Worm (Caenorhabditis elegans): ENCODE measurements around the gene F23F1.4.
A peak's percentile ranks its signal among the peaks of the same experiment; 100 is the strongest.

F23F1.4 gene

DNA sequence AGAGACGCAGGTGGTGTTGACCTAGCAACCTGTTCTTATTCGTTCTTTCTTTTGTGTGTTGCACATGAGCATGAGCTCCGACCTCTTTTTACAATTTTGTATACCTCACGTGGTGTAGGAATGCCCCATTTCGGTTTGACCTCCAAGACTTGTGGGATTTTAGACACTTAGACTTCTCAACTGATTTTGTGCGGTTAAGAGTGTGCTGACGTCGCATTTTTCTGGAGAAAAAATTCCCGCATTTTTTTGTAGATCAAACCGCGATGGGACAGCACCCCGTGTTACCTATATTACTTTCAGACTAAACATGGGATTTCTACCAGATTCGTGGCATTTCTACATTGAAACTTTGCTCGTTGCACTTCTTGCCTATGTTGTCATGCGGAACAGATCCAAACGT is 23.1 kb upstream of the F23F1.4 start, which contains the start of gene sptl-1:
Gene sptl-1, plus strand, starts transcription at position 301 of the 400 bp plus-strand sequence.
- TF ChIP-seq dao-5 (tag; optimal IDR thresholded peaks at IDR 0.05) (no peak), W03F9.2 (tag; optimal IDR thresholded peaks at IDR 0.05) (no peak), him-1 (tag; optimal IDR thresholded peaks at IDR 0.05) (no peak)

DNA sequence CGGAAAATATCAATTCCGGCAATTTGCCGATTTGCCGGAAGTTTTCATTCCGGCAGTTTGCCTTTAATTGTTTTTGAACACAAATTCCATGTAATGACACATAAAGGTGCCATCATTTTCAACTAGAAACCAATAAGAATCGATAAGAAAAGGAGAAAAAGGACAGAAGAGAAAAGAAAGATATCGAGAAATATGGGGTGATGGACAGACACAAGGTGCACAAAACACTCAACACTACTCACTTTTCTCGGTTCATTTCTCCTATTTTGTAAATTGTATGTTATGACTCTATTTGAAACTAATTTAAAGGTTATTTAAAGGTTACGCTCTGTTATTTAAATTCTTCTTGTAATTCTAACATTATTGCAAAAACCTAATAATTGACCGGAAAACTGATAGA is 22.6 kb upstream of the F23F1.4 start:
- TF ChIP-seq dao-5 (tag; optimal IDR thresholded peaks at IDR 0.05) = no peak

DNA sequence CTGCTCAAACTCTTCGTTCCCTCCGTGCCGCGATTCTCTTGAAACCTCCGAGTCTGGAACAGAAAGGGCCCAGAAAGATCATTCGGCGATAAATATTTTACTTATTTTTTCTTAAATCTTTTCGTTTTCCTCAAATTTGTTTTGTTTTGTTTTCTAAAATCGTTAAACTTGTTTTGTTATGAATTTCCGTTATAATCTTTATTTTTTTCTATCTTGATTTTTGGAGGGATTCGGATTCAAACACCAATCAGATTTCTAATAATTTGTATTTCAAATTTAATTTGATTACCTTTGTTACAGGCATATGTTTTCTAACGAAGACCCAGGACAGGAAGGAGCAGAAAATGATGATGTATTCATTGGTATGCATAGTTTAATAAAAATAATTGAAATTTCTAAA is 19.1 kb upstream of the F23F1.4 start, which contains the start of gene C23H3.5:
Gene C23H3.5, plus strand, starts transcription at position 301 of the 400 bp plus-strand sequence.
- TF ChIP-seq W03F9.2 (tag; optimal IDR thresholded peaks at IDR 0.05) (no peak), him-1 (tag; optimal IDR thresholded peaks at IDR 0.05) (no peak), dao-5 (tag; optimal IDR thresholded peaks at IDR 0.05) (no peak)

DNA sequence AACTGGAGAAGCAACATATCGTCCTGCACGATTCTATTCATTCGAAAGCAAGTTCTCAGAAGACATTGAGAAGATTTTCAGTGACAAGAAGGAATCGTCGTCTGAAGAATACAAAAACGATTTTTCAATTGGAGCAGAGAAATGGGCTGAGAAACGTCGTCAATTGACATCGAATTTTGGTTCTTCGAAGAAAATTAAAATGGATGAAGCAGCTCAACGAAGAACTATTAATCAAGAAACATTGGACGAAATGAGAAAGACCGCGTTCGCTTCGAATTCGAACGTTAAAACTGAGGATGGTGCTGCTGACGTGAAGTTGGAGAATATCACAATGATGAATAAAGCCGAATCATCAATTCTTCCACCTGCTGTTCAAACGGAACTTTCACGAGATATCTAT is 17.9 kb upstream of the F23F1.4 start, which contains the start of gene rpt-4:
Gene rpt-4, minus strand, starts transcription at position 101 of the 400 bp plus-strand sequence.
- TF ChIP-seq dao-5 (tag; optimal IDR thresholded peaks at IDR 0.05) (no peak), him-1 (tag; optimal IDR thresholded peaks at IDR 0.05) (no peak), W03F9.2 (tag; optimal IDR thresholded peaks at IDR 0.05) (no peak)

DNA sequence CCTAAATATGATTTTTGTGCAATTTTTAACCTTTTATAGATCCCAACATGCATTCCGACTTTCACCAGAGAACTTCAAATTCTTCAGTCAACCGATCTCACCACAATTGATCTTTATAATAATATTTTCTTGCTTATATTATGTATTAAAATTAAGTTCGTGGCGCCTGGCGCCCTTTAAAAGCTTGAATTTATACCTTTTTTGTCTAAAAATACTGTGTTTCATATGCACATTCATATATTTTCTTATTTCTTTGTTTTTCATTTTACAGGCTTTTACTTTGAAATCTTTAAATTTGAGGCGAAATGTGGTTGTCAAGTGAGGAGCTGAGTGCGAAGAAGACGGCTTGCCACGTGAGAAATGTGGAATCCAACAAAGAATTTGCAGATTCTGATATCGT is 16.5 kb upstream of the F23F1.4 start, which contains the start of gene rpoa-49:
Gene rpoa-49, plus strand, starts transcription at position 301 of the 400 bp plus-strand sequence.
- TF ChIP-seq him-1 (tag; optimal IDR thresholded peaks at IDR 0.05) (no peak), W03F9.2 (tag; optimal IDR thresholded peaks at IDR 0.05) (no peak), dao-5 (tag; optimal IDR thresholded peaks at IDR 0.05) (no peak)

DNA sequence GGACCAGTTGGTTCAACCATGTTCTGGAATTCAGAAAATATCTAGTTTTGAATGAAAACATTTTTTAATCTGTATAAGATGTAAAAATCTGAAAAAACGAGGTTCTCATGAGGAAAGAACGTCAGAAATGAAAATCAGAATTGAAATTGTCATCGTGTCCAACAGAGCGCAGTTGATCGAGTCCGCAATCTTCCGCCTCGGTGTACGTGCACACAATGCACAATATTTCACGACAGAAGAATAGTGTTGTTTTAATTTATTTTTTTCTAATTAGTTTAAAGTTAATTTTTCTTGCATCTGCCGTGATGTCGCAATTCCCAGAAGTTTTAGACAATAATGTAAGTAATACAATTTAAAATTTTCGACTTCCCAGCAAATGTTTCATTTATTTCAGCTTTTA is 15.4 kb upstream of the F23F1.4 start, which contains the start of gene nfyc-1:
Gene nfyc-1, plus strand, starts transcription at position 268 of the 400 bp plus-strand sequence.
- TF ChIP-seq him-1 (tag; optimal IDR thresholded peaks at IDR 0.05) (no peak), W03F9.2 (tag; optimal IDR thresholded peaks at IDR 0.05) (peak; percentile 79)

DNA sequence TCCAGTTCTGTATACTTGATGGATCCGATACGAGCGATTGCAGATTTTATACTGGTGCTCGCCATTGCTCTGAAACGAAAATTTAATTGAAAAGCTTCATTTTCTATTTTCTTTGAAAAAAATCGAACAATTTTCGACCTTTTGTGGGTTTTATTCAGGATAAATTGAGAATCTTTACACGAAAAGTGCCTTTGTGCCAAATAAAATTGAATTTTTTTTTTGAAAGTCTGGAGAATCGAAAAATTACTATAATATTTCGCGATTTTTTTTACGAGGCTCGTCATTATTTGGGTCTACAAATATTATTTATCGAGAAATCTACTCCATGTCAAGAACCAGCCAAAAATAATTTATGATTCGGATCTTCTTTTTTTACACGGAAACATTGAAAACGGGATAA is 13.7 kb upstream of the F23F1.4 start, which contains the start of gene F23F1.10:
Gene F23F1.10, minus strand, starts transcription at position 69 of the 400 bp plus-strand sequence.
- TF ChIP-seq dao-5 (tag; optimal IDR thresholded peaks at IDR 0.05) (no peak), him-1 (tag; optimal IDR thresholded peaks at IDR 0.05) (no peak), W03F9.2 (tag; optimal IDR thresholded peaks at IDR 0.05) (no peak)

DNA sequence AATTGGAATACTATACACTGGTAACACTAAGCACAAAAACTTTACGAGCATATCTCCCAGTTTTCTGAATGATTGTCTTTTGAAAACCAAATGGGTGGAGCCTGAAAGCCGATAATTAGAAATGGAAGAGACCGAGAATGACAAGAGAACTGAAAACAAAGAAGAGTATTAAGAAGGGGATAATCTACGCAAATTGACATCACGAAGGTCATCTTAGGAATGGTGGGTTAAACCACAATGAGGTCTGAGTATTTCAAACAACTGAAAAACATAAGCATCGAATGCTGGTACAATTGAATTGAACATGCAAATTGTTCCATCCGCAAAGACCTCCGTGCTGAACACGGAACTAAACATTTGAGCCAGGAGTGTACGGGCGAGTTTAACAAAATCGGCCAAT is 11.2 kb upstream of the F23F1.4 start, which contains the start of gene spp-24:
Gene spp-24, minus strand, starts transcription at position 101 of the 400 bp plus-strand sequence.
- TF ChIP-seq dao-5 (tag; optimal IDR thresholded peaks at IDR 0.05) (no peak), W03F9.2 (tag; optimal IDR thresholded peaks at IDR 0.05) (no peak), him-1 (tag; optimal IDR thresholded peaks at IDR 0.05) (no peak)

DNA sequence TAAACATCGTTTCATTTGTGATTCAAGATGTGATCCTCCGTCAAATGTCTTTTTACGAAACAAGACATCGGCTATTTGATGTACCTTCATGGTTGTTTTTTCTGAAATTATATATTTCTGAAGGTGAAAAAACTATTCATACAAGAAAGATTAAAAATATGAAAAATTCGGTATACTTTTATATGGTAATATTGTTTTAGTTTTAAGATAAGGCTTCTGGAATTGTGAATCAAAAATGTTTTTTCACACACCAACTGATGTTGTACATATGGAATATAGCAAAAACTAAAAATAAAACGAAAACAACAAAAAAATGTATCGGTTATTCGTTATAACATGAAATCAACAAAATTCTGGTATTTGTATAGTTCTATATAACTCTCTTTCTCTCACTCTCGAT is 9.0 kb upstream of the F23F1.4 start, which contains the start of gene F23F1.6:
Gene F23F1.6, minus strand, starts transcription at position 101 of the 400 bp plus-strand sequence.
- TF ChIP-seq dao-5 (tag; optimal IDR thresholded peaks at IDR 0.05) = no peak

DNA sequence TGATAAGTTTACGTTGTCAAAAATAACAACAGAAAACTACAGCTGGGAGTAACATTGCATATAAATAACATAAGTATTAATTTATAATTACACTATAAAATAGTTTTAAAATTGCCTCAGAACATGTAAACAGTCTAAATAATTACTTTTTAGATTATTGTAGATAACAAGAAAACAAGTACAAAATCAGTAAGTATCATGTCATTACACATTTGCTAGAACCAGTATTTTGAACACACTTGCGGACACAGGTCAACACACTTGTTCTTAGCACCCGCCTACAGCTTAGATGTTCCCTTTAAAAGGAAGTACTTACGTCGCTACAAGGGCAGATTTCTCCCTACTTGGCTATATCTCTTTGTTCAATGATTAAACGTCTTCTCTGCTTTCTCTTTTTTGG is 5.7 kb upstream of the F23F1.4 start, which contains the start of gene F23F1.2:
Gene F23F1.2, plus strand, starts transcription at position 301 of the 400 bp plus-strand sequence.
- TF ChIP-seq dao-5 (tag; optimal IDR thresholded peaks at IDR 0.05) (no peak), W03F9.2 (tag; optimal IDR thresholded peaks at IDR 0.05) (no peak), him-1 (tag; optimal IDR thresholded peaks at IDR 0.05) (no peak)

DNA sequence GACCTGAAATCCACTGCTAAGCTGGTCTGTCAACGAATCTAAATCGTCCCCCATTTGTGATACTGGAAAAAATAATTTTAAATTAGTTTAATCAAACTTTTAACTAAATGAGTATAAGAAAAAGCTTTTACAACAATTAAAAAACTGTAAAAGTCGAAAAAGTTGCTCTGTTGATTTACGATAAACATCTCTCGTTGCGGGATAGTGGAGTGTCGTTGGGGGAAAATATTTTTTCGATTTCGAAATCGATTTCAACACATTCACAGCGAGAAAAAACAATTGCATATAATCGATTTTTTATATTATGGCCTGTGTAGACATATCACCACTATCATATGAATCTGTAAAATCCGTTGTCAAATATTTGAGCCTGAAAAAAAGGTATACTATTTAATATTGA is 3.3 kb upstream of the F23F1.4 start, which contains the start of the genes F23F1.5 and fbxc-54:
Gene F23F1.5, minus strand, starts transcription at position 64 of the 400 bp plus-strand sequence.
Gene fbxc-54, plus strand, starts transcription at position 199 of the 400 bp plus-strand sequence.
- TF ChIP-seq dao-5 (tag; optimal IDR thresholded peaks at IDR 0.05) = no peak
- no peak for TF ChIP-seq W03F9.2 (tag; optimal IDR thresholded peaks at IDR 0.05)
- no peak for TF ChIP-seq him-1 (tag; optimal IDR thresholded peaks at IDR 0.05)

DNA sequence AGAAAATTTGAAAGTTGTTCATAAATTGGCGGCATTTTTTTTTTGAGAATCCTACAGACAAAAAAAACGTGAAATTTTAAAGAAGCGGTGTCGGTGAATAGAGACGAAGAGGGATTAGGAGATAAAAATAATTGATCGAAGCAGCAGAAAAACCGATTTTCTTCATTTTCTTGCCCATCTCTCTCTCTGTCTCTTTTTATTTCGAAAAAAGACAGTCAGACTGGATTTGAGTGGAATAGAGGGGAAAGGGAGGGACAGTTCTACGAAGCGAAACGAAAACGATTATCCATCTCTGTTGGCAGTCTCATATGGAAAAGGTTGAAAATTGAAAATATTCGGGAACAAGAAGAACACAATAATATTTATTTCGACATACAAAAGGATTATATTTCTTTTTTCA is 1.4 kb upstream of the F23F1.4 start:
- TF ChIP-seq him-1 (tag; optimal IDR thresholded peaks at IDR 0.05) (no peak), W03F9.2 (tag; optimal IDR thresholded peaks at IDR 0.05) (no peak), dao-5 (tag; optimal IDR thresholded peaks at IDR 0.05) (no peak)

DNA sequence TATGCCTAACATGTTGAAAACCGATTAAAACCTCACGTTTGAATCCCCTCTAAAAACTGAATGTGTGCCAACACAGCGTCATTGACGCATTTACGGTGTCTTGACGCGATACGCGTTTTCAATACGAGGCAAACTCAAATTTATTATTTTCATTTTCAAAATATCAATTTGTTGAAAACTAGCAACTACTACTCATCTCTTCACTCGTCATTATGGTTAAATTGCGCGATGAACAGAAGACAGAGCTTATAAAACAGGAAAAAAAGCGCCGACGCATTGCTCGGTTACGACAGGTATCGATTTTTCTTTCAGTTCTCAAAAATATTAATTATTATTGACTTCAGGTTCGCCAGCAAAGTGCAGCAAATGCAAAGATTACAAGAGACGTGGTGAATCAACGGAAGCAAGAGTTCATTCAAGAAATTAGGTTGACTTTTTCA is 3.6 kb downstream of the F23F1.4 start, which contains the start of gene enee-1:
Gene enee-1, plus strand, starts transcription at position 108 of the 440 bp plus-strand sequence.
- no peak for TF ChIP-seq dao-5 (tag; optimal IDR thresholded peaks at IDR 0.05)
- TF ChIP-seq him-1 (tag; optimal IDR thresholded peaks at IDR 0.05) = no peak
- TF ChIP-seq W03F9.2 (tag; optimal IDR thresholded peaks at IDR 0.05) = peak; percentile 73

DNA sequence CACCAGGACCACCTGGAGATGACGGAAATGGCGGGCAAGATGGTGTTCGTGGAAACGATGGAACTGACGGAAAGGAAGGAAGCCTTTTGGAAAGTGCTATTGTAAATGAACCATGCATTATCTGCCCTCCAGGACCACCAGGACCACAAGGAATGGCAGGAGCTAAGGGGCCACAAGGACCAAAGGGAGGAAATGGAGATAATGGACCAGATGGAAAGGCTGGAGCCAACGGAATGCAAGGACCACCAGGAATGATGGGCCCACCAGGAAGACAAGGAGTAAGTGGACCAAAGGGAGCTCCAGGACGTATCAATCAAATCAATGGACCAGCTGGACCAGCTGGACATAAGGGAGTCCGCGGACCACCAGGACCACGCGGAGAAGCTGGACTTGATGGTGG is 4.5 kb downstream of the F23F1.4 start:
- TF ChIP-seq W03F9.2 (tag; optimal IDR thresholded peaks at IDR 0.05) (no peak), dao-5 (tag; optimal IDR thresholded peaks at IDR 0.05) (no peak), him-1 (tag; optimal IDR thresholded peaks at IDR 0.05) (no peak)

DNA sequence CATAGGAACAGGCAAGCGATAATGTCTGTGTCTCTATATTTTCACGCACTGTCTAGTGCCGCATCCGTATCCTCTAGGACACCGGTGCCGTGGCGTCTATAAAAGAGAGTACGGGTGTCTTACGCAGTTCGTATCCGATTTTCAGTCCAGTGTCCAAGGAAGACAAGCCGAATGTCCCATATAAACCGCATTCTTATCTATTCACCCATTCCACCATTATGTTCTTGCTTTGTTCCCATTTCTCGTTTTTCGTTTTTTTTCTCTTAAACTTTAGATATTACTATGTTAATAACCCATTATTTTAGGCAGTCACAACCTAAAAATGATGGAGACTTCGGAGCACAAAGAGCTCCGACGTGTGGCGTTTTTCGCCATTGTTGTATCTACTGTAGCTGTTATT is 5.2 kb downstream of the F23F1.4 start, which contains the start of gene sqt-2:
Gene sqt-2, plus strand, starts transcription at position 301 of the 400 bp plus-strand sequence.
- TF ChIP-seq W03F9.2 (tag; optimal IDR thresholded peaks at IDR 0.05) (no peak), him-1 (tag; optimal IDR thresholded peaks at IDR 0.05) (no peak), dao-5 (tag; optimal IDR thresholded peaks at IDR 0.05) (no peak)
